Fruit fly (Drosophila melanogaster) whole organism, prepupa: ENCODE measurements around the gene kek5.

ENCODE experiments used
- CG10631 ChIP-seq: fragments of 200-800 bp; sonication (Bioruptor generic); optimal IDR thresholded peaks from 2 replicates; lab custom pipeline; 2016; ENCODE audit warnings: missing biosample characterization, missing genetic modification characterization
- CG10669 ChIP-seq: fragments of 200-800 bp; sonication (Bioruptor generic); optimal IDR thresholded peaks from 3 replicates; lab custom pipeline; 2018; ENCODE audit warnings: missing biosample characterization, mild to moderate bottlenecking, missing genetic modification characterization, moderate library complexity
- CG11294 ChIP-seq: fragments of 200-800 bp; sonication (Bioruptor generic); IDR thresholded peaks from 2 replicates; pipeline ENCODE4 v1.3.6; 2022; ENCODE audit warnings: missing biosample characterization, missing genetic modification characterization
- CG1621 ChIP-seq: fragments of 200-800 bp; sonication (Bioruptor generic); optimal IDR thresholded peaks from 3 replicates; lab custom pipeline; 2018; ENCODE audit warnings: missing biosample characterization, mild to moderate bottlenecking, missing genetic modification characterization
- CG31627 ChIP-seq: fragments of 200-800 bp; sonication (Bioruptor generic); optimal IDR thresholded peaks from 3 replicates; lab custom pipeline; 2016; ENCODE audit warnings: missing biosample characterization, missing genetic modification characterization
- CG6792 ChIP-seq: fragments of 200-800 bp; sonication (Bioruptor generic); optimal IDR thresholded peaks from 3 replicates; lab custom pipeline; 2016; ENCODE audit warnings: missing biosample characterization, missing genetic modification characterization
- CG6808 ChIP-seq: fragments of 200-800 bp; sonication (Bioruptor generic); optimal IDR thresholded peaks from 3 replicates; lab custom pipeline; 2017; ENCODE audit warnings: missing biosample characterization, missing genetic modification characterization, mild to moderate bottlenecking, moderate library complexity, missing genetic modification reagents
- CG6854 ChIP-seq: fragments of 200-800 bp; sonication (Bioruptor generic); optimal IDR thresholded peaks from 2 replicates; lab custom pipeline; 2017; ENCODE audit warnings: missing biosample characterization, mild to moderate bottlenecking, missing genetic modification characterization
- CG8319 ChIP-seq: fragments of 200-800 bp; sonication (Bioruptor generic); optimal IDR thresholded peaks from 3 replicates; lab custom pipeline; 2016; ENCODE audit warnings: missing biosample characterization, missing genetic modification characterization
- CG9139 ChIP-seq: fragments of 200-800 bp; sonication (Bioruptor generic); optimal IDR thresholded peaks from 3 replicates; lab custom pipeline; 2017; ENCODE audit warnings: missing biosample characterization, mild to moderate bottlenecking, missing genetic modification characterization
- Eip93F ChIP-seq: fragments of 200-800 bp; sonication (Bioruptor generic); optimal IDR thresholded peaks from 2 replicates; lab custom pipeline; 2016; ENCODE audit warnings: missing biosample characterization, mild to moderate bottlenecking, missing genetic modification characterization
- Gug ChIP-seq: fragments of 200-800 bp; sonication (Bioruptor generic); IDR thresholded peaks from 2 replicates; pipeline ENCODE4 v1.3.6; 2022; ENCODE audit warnings: missing biosample characterization, missing genetic modification characterization
- Lpt ChIP-seq: fragments of 200-800 bp; sonication (Bioruptor generic); optimal IDR thresholded peaks from 3 replicates; lab custom pipeline; 2016; ENCODE audit warnings: missing biosample characterization, missing genetic modification characterization
- vri ChIP-seq: fragments of 200-800 bp; sonication (Bioruptor generic); optimal IDR thresholded peaks from 3 replicates; lab custom pipeline; 2016; ENCODE audit warnings: missing biosample characterization, mild to moderate bottlenecking, missing genetic modification characterization

dm6 chrX:19371996-19372410 lies 19.0 kb downstream of the kek5 start:
- no peak for TF ChIP-seq CG9139 (GFP tag; lab: Kevin White, UChicago)
- TF ChIP-seq CG1621 (tag; lab: Kevin White, UChicago) = peak; percentile 40
- no peak for TF ChIP-seq CG6792
- TF ChIP-seq vri (GFP tag; lab: Kevin White, UChicago) = no peak
- TF ChIP-seq CG11294 (GFP tag; lab: Robert Waterston, UW) = no peak
- TF ChIP-seq CG6854 (GFP tag; lab: Kevin White, UChicago) = no peak
- TF ChIP-seq CG6808 (GFP tag; lab: Kevin White, UChicago) = no peak
- no peak for TF ChIP-seq CG8319 (GFP tag; lab: Kevin White, UChicago)
- TF ChIP-seq Lpt (GFP tag; lab: Kevin White, UChicago) = no peak
- 0 out of 2 replicates have a peak, but pooled peaks have one; percentile 9 for TF ChIP-seq Gug (GFP tag; lab: Robert Waterston, UW)
- TF ChIP-seq CG31627 = peak; percentile 3
- no peak for TF ChIP-seq CG10631 (GFP tag; lab: Kevin White, UChicago)
- TF ChIP-seq CG10669 (GFP tag; lab: Kevin White, UChicago) = no peak
- no peak for TF ChIP-seq Eip93F (GFP tag; lab: Kevin White, UChicago)
